Worm (Caenorhabditis elegans): ENCODE data around the gene lrr-1.

DNA sequence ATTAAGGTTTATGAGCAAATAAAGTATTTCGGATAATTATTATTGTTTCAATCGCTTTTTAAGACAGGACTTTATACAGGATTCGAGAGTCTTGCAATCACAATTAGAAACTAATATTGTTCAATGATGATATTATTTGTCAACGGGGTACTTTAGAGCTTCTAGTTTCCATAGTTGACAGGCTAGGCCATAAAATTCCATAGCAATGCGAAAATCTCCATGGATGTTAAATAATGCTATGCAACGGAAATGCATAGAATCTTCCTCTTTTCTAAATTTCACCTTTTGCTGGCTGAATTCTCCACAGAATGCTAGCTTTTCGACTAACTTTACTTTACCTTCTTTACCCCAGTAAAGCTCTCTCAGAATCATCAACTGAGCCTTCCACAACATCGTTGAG lies 28.2 kb downstream of the lrr-1 start, which contains the start of gene F59A6.3:
- TF ChIP-seq mdl-1 (tag; optimal IDR thresholded peaks at IDR 0.05) (no peak), nhr-11 (tag; optimal IDR thresholded peaks at IDR 0.05) (no peak), skn-1 (tag; optimal IDR thresholded peaks at IDR 0.05) (no peak), unc-55 (GFP tag; optimal IDR thresholded peaks at IDR 0.05) (no peak), fos-1 (tag; optimal IDR thresholded peaks at IDR 0.05) (no peak), mab-5 (tag; optimal IDR thresholded peaks at IDR 0.05) (no peak), dmd-4 (tag; optimal IDR thresholded peaks at IDR 0.05) (no peak), ceh-82 (tag; optimal IDR thresholded peaks at IDR 0.05) (no peak), lin-13 (GFP tag; optimal IDR thresholded peaks at IDR 0.05) (no peak), nhr-12 (tag; optimal IDR thresholded peaks at IDR 0.05) (no peak), aly-2 (tag; optimal IDR thresholded peaks at IDR 0.05) (no peak), zag-1 (tag; optimal IDR thresholded peaks at IDR 0.05) (no peak), ceh-16 (tag; optimal IDR thresholded peaks at IDR 0.05) (no peak), ztf-11 (tag; optimal IDR thresholded peaks at IDR 0.05) (no peak)

Measured in whole organism, L2 larva.